Fruit fly (Drosophila melanogaster) whole organism, embryonic: ENCODE results near the gene Inx5.

Source experiments
- Atf-2 ChIP-seq: fragments of 200-800 bp; sonication (Bioruptor generic); optimal IDR thresholded peaks from 2 replicates; lab custom pipeline; 2016; ENCODE audit warnings: missing biosample characterization, missing genetic modification characterization
- Atf6 ChIP-seq: fragments of 200-800 bp; sonication (Bioruptor generic); IDR thresholded peaks from 2 replicates; pipeline ENCODE4 v1.3.6; 2022; ENCODE audit warnings: missing biosample characterization, missing genetic modification characterization
- Bgb ChIP-seq: fragments of 200-800 bp; sonication (Bioruptor generic); IDR thresholded peaks from 2 replicates; pipeline ENCODE4 v1.3.6; 2022; ENCODE audit warnings: missing biosample characterization, missing genetic modification characterization; ENCODE audit not compliant: partially characterized antibody
- CG10366 ChIP-seq: fragments of 200-800 bp; sonication (Bioruptor generic); IDR thresholded peaks from 2 replicates; pipeline ENCODE4 v1.3.6; 2022; ENCODE audit warnings: missing biosample characterization, missing genetic modification characterization
- CG10431 ChIP-seq: fragments of 200-800 bp; sonication (Bioruptor generic); optimal IDR thresholded peaks from 3 replicates; lab custom pipeline; 2018; ENCODE audit warnings: missing biosample characterization, mild to moderate bottlenecking, missing genetic modification characterization
- CG13624 ChIP-seq: fragments of 200-800 bp; sonication (Bioruptor generic); optimal IDR thresholded peaks from 2 replicates; lab custom pipeline; 2016; ENCODE audit warnings: missing biosample characterization, missing genetic modification characterization
- CG14014 ChIP-seq: fragments of 200-800 bp; sonication (Bioruptor generic); IDR thresholded peaks from 2 replicates; pipeline ENCODE4 v1.3.6; 2022; ENCODE audit warnings: missing biosample characterization, missing genetic modification characterization
- CG1647 ChIP-seq: fragments of 200-800 bp; sonication (Bioruptor generic); optimal IDR thresholded peaks from 3 replicates; lab custom pipeline; 2016; ENCODE audit warnings: missing biosample characterization, missing genetic modification characterization
- CG17359 ChIP-seq: fragments of 200-800 bp; sonication (Bioruptor generic); optimal IDR thresholded peaks from 3 replicates; lab custom pipeline; 2018; ENCODE audit warnings: missing biosample characterization, mild to moderate bottlenecking, missing genetic modification characterization, moderate library complexity
- CG17385 ChIP-seq: fragments of 200-800 bp; sonication (Bioruptor generic); optimal IDR thresholded peaks from 3 replicates; lab custom pipeline; 2018; ENCODE audit warnings: missing biosample characterization, mild to moderate bottlenecking, missing genetic modification characterization
- CG17612 ChIP-seq: fragments of 200-800 bp; sonication (Bioruptor generic); IDR thresholded peaks from 2 replicates; pipeline ENCODE4 v1.3.6; 2022; ENCODE audit warnings: missing biosample characterization, missing genetic modification characterization
- CG18599 ChIP-seq: fragments of 200-800 bp; sonication (Bioruptor generic); optimal IDR thresholded peaks from 3 replicates; lab custom pipeline; 2017; ENCODE audit warnings: missing biosample characterization, missing genetic modification characterization, mild to moderate bottlenecking, moderate library complexity, missing genetic modification reagents
- CG7372 ChIP-seq: fragments of 200-800 bp; sonication (Bioruptor generic); IDR thresholded peaks from 2 replicates; pipeline ENCODE4 v1.3.6; 2022; ENCODE audit warnings: missing biosample characterization, missing genetic modification characterization
- CG8281 ChIP-seq: fragments of 200-800 bp; sonication (Bioruptor generic); optimal IDR thresholded peaks from 2 replicates; lab custom pipeline; 2018; ENCODE audit warnings: missing biosample characterization, mild to moderate bottlenecking, missing genetic modification characterization, moderate library complexity
- CG8924 ChIP-seq: fragments of 200-800 bp; optimal IDR thresholded peaks from 3 replicates; lab custom pipeline; 2019; ENCODE audit warnings: missing biosample characterization, mild to moderate bottlenecking, missing genetic modification characterization, moderate library complexity
- CG9215 ChIP-seq: fragments of 200-800 bp; sonication (Bioruptor generic); IDR thresholded peaks from 2 replicates; pipeline ENCODE4 v1.3.6; 2022; ENCODE audit warnings: missing biosample characterization, missing genetic modification characterization
- CG9932 ChIP-seq: fragments of 200-800 bp; sonication (Bioruptor generic); IDR thresholded peaks from 2 replicates; pipeline ENCODE4 v1.3.6; 2022; ENCODE audit warnings: missing biosample characterization, missing genetic modification characterization
- Dek ChIP-seq: fragments of 200-800 bp; sonication (Bioruptor generic); optimal IDR thresholded peaks from 3 replicates; lab custom pipeline; 2019; ENCODE audit warnings: missing biosample characterization, mild to moderate bottlenecking, missing genetic modification characterization, moderate library complexity
- Dip3 ChIP-seq: fragments of 200-800 bp; sonication (Bioruptor generic); optimal IDR thresholded peaks from 3 replicates; lab custom pipeline; 2016; ENCODE audit warnings: missing biosample characterization, missing genetic modification characterization
- E2f1 ChIP-seq: fragments of 200-800 bp; sonication (Bioruptor generic); IDR thresholded peaks from 2 replicates; pipeline ENCODE4 v1.3.6; 2022; ENCODE audit warnings: missing biosample characterization, missing genetic modification characterization
- Gsc ChIP-seq: fragments of 200-800 bp; sonication (Bioruptor generic); IDR thresholded peaks from 2 replicates; pipeline ENCODE4 v1.3.6; 2022; ENCODE audit warnings: missing biosample characterization, missing genetic modification characterization
- H2.0 ChIP-seq: fragments of 200-800 bp; sonication (Bioruptor generic); IDR thresholded peaks from 2 replicates; pipeline ENCODE4 v1.3.6; 2022; ENCODE audit warnings: missing biosample characterization, missing genetic modification characterization
- Hr3 ChIP-seq: fragments of 200-800 bp; sonication (Bioruptor generic); optimal IDR thresholded peaks from 3 replicates; lab custom pipeline; 2016; ENCODE audit warnings: missing biosample characterization, missing genetic modification characterization
- Hr78 ChIP-seq, 2 experiments: fragments of 200-800 bp in 1 of 2; fragments of >200 bp in 1 of 2; sonication (Bioruptor generic) in 1 of 2; optimal IDR thresholded peaks; 2 replicates each; lab custom pipeline; 2017 to 2019; ENCODE audit warnings: missing biosample characterization in 2 of 2, missing genetic modification characterization in 2 of 2, mild to moderate bottlenecking in 1 of 2, moderate library complexity in 1 of 2
- NC2β ChIP-seq: fragments of 200-800 bp; sonication (Bioruptor generic); optimal IDR thresholded peaks from 2 replicates; lab custom pipeline; 2016; ENCODE audit warnings: missing biosample characterization, missing genetic modification characterization
- Rx ChIP-seq: fragments of 200-800 bp; sonication (Bioruptor generic); IDR thresholded peaks from 2 replicates; pipeline ENCODE4 v1.3.6; 2022; ENCODE audit warnings: missing biosample characterization, missing genetic modification characterization
- Scr ChIP-seq: fragments of 200-800 bp; sonication (Bioruptor generic); IDR thresholded peaks from 2 replicates; pipeline ENCODE4 v1.3.6; 2022; ENCODE audit warnings: missing biosample characterization, missing genetic modification characterization; ENCODE audit not compliant: partially characterized antibody
- Side ChIP-seq: fragments of 200-800 bp; sonication (Bioruptor generic); optimal IDR thresholded peaks from 2 replicates; lab custom pipeline; 2016; ENCODE audit warnings: missing biosample characterization, missing genetic modification characterization
- Taf1 ChIP-seq: fragments of 200-800 bp; sonication (Bioruptor generic); IDR thresholded peaks from 2 replicates; pipeline ENCODE4 v1.3.6; 2022; ENCODE audit warnings: missing biosample characterization, missing genetic modification characterization
- Xrp1 ChIP-seq: fragments of 200-800 bp; sonication (Bioruptor generic); IDR thresholded peaks from 2 replicates; pipeline ENCODE4 v1.3.6; 2022; ENCODE audit warnings: missing biosample characterization, missing genetic modification characterization
- al ChIP-seq: fragments of 200-800 bp; sonication (Bioruptor generic); IDR thresholded peaks from 2 replicates; pipeline ENCODE4 v1.3.6; 2022; ENCODE audit warnings: missing biosample characterization, missing genetic modification characterization
- amos ChIP-seq: fragments of 200-800 bp; sonication (Bioruptor generic); IDR thresholded peaks from 2 replicates; pipeline ENCODE4 v1.3.6; 2022; ENCODE audit warnings: missing biosample characterization, missing genetic modification characterization; ENCODE audit not compliant: partially characterized antibody
- bowl ChIP-seq: fragments of 200-800 bp; sonication (Bioruptor generic); IDR thresholded peaks from 2 replicates; pipeline ENCODE4 v1.3.6; 2022; ENCODE audit warnings: missing biosample characterization, missing genetic modification characterization
- disco-r ChIP-seq: fragments of 200-800 bp; sonication (Bioruptor generic); optimal IDR thresholded peaks from 2 replicates; lab custom pipeline; 2016; ENCODE audit warnings: missing biosample characterization, missing genetic modification characterization
- dmrt99B ChIP-seq: fragments of 200-800 bp; sonication (Bioruptor generic); optimal IDR thresholded peaks from 2 replicates; lab custom pipeline; 2018; ENCODE audit warnings: missing biosample characterization, mild to moderate bottlenecking, missing genetic modification characterization, moderate library complexity
- dpn ChIP-seq, 2 experiments: fragments of 200-800 bp; sonication (Bioruptor generic); optimal IDR thresholded peaks; 3 replicates each; lab custom pipeline; 2016; ENCODE audit warnings: missing biosample characterization in 2 of 2, missing genetic modification characterization in 2 of 2
- dysf ChIP-seq: fragments of 200-800 bp; sonication (Bioruptor generic); IDR thresholded peaks from 3 replicates; pipeline ENCODE4 v1.3.6; 2022; ENCODE audit warnings: missing biosample characterization, missing genetic modification characterization
- esg ChIP-seq: fragments of 200-800 bp; sonication (Bioruptor generic); conservative IDR thresholded peaks from 2 replicates; pipeline ENCODE4 v1.3.6; 2022; ENCODE audit warnings: missing biosample characterization, missing genetic modification characterization
- grn ChIP-seq: fragments of 200-800 bp; sonication (Bioruptor generic); optimal IDR thresholded peaks from 3 replicates; lab custom pipeline; 2017; ENCODE audit warnings: missing biosample characterization, missing genetic modification characterization
- lola ChIP-seq, 3 experiments: fragments of >200 bp in 2 of 3; fragments of 200-800 bp in 1 of 3; sonication (Bioruptor generic) in 1 of 3; optimal IDR thresholded peaks; 2 replicates each; lab custom pipeline; 2017 to 2019; ENCODE audit warnings: missing biosample characterization in 3 of 3, missing genetic modification characterization in 3 of 3, mild to moderate bottlenecking in 1 of 3, moderate library complexity in 1 of 3
- mam ChIP-seq: fragments of 200-800 bp; sonication (Bioruptor generic); optimal IDR thresholded peaks from 3 replicates; lab custom pipeline; 2016; ENCODE audit warnings: missing biosample characterization, missing genetic modification characterization
- nmo ChIP-seq: fragments of 200-800 bp; sonication (Bioruptor generic); optimal IDR thresholded peaks from 2 replicates; lab custom pipeline; 2018; ENCODE audit warnings: missing biosample characterization, mild to moderate bottlenecking, missing genetic modification characterization, moderate library complexity
- org-1 ChIP-seq: fragments of 200-800 bp; sonication (Bioruptor generic); optimal IDR thresholded peaks from 2 replicates; lab custom pipeline; 2017; ENCODE audit warnings: missing biosample characterization, missing genetic modification characterization
- prd ChIP-seq, 3 experiments: fragments of >200 bp in 2 of 3; fragments of 200-800 bp in 1 of 3; sonication (Bioruptor generic) in 1 of 3; optimal IDR thresholded peaks in 2 of 3; IDR thresholded peaks in 1 of 3; 2 replicates in 2 of 3; 3 replicates in 1 of 3; pipeline versions ENCODE4 v1.3.6 to Lab custom; 2017 to 2022; ENCODE audit warnings: missing biosample characterization in 1 of 3, missing genetic modification characterization in 1 of 3
- slou ChIP-seq: fragments of 200-800 bp; sonication (Bioruptor generic); optimal IDR thresholded peaks from 3 replicates; lab custom pipeline; 2016; ENCODE audit warnings: missing biosample characterization, missing genetic modification characterization
- sr ChIP-seq: fragments of 200-800 bp; sonication (Bioruptor generic); IDR thresholded peaks from 3 replicates; pipeline ENCODE4 v1.3.6; 2022; ENCODE audit warnings: missing biosample characterization, missing genetic modification characterization
- wdn ChIP-seq: fragments of 200-800 bp; sonication (Bioruptor generic); IDR thresholded peaks from 2 replicates; pipeline ENCODE4 v1.3.6; 2022; ENCODE audit warnings: missing biosample characterization, missing genetic modification characterization
- wek ChIP-seq: fragments of 200-800 bp; sonication (Bioruptor generic); optimal IDR thresholded peaks from 3 replicates; lab custom pipeline; 2018; ENCODE audit warnings: missing biosample characterization, mild to moderate bottlenecking, missing genetic modification characterization, moderate library complexity
- zen ChIP-seq: fragments of 200-800 bp; sonication (Bioruptor generic); optimal IDR thresholded peaks from 3 replicates; lab custom pipeline; 2018; ENCODE audit warnings: missing biosample characterization, mild to moderate bottlenecking, missing genetic modification characterization, moderate library complexity
- zfh2 ChIP-seq: fragments of 200-800 bp; sonication (Bioruptor generic); optimal IDR thresholded peaks from 2 replicates; lab custom pipeline; 2016; ENCODE audit warnings: missing biosample characterization, missing genetic modification characterization

The Inx5 gene

DNA sequence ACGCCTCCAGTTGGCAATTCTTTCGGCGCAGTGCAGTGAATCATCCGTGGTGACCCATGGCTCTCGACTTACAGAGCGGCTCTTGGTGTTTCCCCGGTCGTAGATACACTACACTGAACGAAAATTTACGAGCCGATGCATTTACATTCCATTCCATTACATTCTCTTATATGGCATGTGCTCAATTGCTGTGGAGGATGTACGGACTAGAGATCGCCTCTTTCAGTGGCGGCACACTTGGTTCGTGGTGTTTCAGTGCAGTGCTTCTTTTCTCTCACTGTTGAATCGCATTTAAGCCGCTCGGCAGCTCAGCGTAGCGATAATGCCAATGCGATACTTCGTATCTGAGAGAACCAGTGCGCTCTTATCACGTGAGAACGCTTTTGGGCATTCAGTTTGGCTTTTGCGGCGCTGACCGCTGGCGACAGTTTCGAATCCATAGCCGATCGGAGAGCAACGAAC is 17.0 kb upstream of the Inx5 start, which contains the start of gene Mec2 (continued):
- TF ChIP-seq CG10366 (GFP tag; lab: Robert Waterston, UW) = peak; percentile 63
- no peak for TF ChIP-seq CG17612 (GFP tag; lab: Robert Waterston, UW)
- peak; percentile 41 for TF ChIP-seq CG17385 (GFP tag; lab: Kevin White, UChicago)
- TF ChIP-seq disco-r = peak; percentile 22
- TF ChIP-seq CG13624 (GFP tag; lab: Kevin White, UChicago) = peak; percentile 20
- no peak for TF ChIP-seq grn (GFP tag; lab: Kevin White, UChicago)
- peak; percentile 27 for TF ChIP-seq CG17359 (tag; lab: Kevin White, UChicago)
- TF ChIP-seq H2.0 (GFP tag; lab: Robert Waterston, UW) = peak; percentile 73
- TF ChIP-seq Hr3 (GFP tag; lab: Kevin White, UChicago) = peak; percentile 51
- no peak for TF ChIP-seq Scr (GFP tag; lab: Robert Waterston, UW)
- peak; percentile 57 for TF ChIP-seq CG14014
- peak; percentile 37; the same call in 1 of the 2 replicates for TF ChIP-seq Atf6 (GFP tag; lab: Robert Waterston, UW)
- TF ChIP-seq lola (GFP tag; optimal IDR thresholded peaks at IDR 0.05; lab: Kevin White, UChicago) = peak in 1 of 3 experiments; percentile 21
- TF ChIP-seq CG8281 = no peak
- TF ChIP-seq nmo (GFP tag; lab: Kevin White, UChicago) = peak; percentile 38
- peak; percentile 56 for TF ChIP-seq dmrt99B (tag; lab: Kevin White, UChicago)
- TF ChIP-seq CG10431 (GFP tag; lab: Kevin White, UChicago) = no peak
- TF ChIP-seq Gsc = no peak
- TF ChIP-seq Dip3 (GFP tag; lab: Kevin White, UChicago) = peak; percentile 4
- TF ChIP-seq org-1 (GFP tag; lab: Kevin White, UChicago) = peak; percentile 47
- no peak for TF ChIP-seq slou (GFP tag; lab: Kevin White, UChicago)
- no peak for TF ChIP-seq prd (optimal IDR thresholded peaks at IDR 0.05; lab: Kevin White, UChicago)
- peak; percentile 72 for TF ChIP-seq prd (GFP tag; IDR thresholded peaks at IDR 0.05; lab: Robert Waterston, UW)
- no peak for TF ChIP-seq Side (GFP tag; lab: Kevin White, UChicago)
- no peak for TF ChIP-seq amos (GFP tag; lab: Robert Waterston, UW)
- TF ChIP-seq Bgb = no peak
- TF ChIP-seq al = no peak
- peak; percentile 36 for TF ChIP-seq CG18599 (GFP tag; lab: Kevin White, UChicago)
- TF ChIP-seq CG8924 (tag; lab: Kevin White, UChicago) = peak; percentile 22
- peak; percentile 30 for TF ChIP-seq Atf-2 (GFP tag; lab: Kevin White, UChicago)
- no peak for TF ChIP-seq CG7372 (GFP tag; lab: Robert Waterston, UW)
- TF ChIP-seq Xrp1 (GFP tag; lab: Robert Waterston, UW) = peak; percentile 64; the same call in 1 of the 2 replicates
- peak in 1 of 2 experiments; percentile 83 for TF ChIP-seq Hr78 (GFP tag; optimal IDR thresholded peaks at IDR 0.05; lab: Kevin White, UChicago)
- TF ChIP-seq dysf = peak; percentile 62
- TF ChIP-seq zfh2 = peak; percentile 60
- peak; percentile 0 for TF ChIP-seq CG1647 (GFP tag; lab: Kevin White, UChicago)
- peak; percentile 34 for TF ChIP-seq CG9932 (GFP tag; lab: Robert Waterston, UW)
- peak; percentile 9 to 79 for TF ChIP-seq dpn (GFP tag; optimal IDR thresholded peaks at IDR 0.05; lab: Kevin White, UChicago)
- peak; percentile 43; the same call in 1 of the 2 replicates for TF ChIP-seq Rx (GFP tag; lab: Robert Waterston, UW)
- TF ChIP-seq zen (tag; lab: Kevin White, UChicago) = no peak
- 0 out of 2 replicates have a peak, but pooled peaks have one; percentile 14 for TF ChIP-seq bowl (GFP tag; lab: Robert Waterston, UW)
- peak; percentile 48; the same call in 1 of the 2 replicates for TF ChIP-seq wdn (GFP tag; lab: Robert Waterston, UW)
- peak; percentile 12; the same call in 1 of the 2 replicates for TF ChIP-seq CG9215 (GFP tag; lab: Robert Waterston, UW)
- TF ChIP-seq wek (GFP tag; lab: Kevin White, UChicago) = peak; percentile 8
- no peak for TF ChIP-seq sr (GFP tag; lab: Robert Waterston, UW)
- TF ChIP-seq NC2β (GFP tag; lab: Kevin White, UChicago) = peak; percentile 5
- no peak for TF ChIP-seq Taf1 (GFP tag; lab: Robert Waterston, UW)
- peak; percentile 58 for TF ChIP-seq esg (GFP tag; lab: Robert Waterston, UW)
- TF ChIP-seq mam (GFP tag; lab: Kevin White, UChicago) = peak; percentile 27
- TF ChIP-seq E2f1 (GFP tag; lab: Robert Waterston, UW) = peak; percentile 56
- TF ChIP-seq Dek (tag; lab: Kevin White, UChicago) = peak; percentile 47
